Worm (Caenorhabditis elegans) whole organism, L4 larva: Measurements from ENCODE around the gene C01G12.5.
"Not testable (repeated sequence)": the region's sequence is repeated elsewhere in the genome, so short reads cannot be mapped to it uniquely, and the experiment has no call there.

Experiments used
- F10B5.3 ChIP-seq: sonication (generic microtip); optimal IDR thresholded peaks from 2 replicates; lab custom pipeline; 2016; ENCODE audit warnings: mild to moderate bottlenecking, missing genetic modification characterization, missing compliant biosample characterization
- F37D6.2 ChIP-seq: sonication (generic microtip); optimal IDR thresholded peaks from 2 replicates; lab custom pipeline; 2016; ENCODE audit warnings: mild to moderate bottlenecking, missing genetic modification characterization, missing compliant biosample characterization
- F49E8.2 ChIP-seq: sonication (generic microtip); optimal IDR thresholded peaks from 2 replicates; lab custom pipeline; 2016; ENCODE audit warnings: missing compliant biosample characterization, mild to moderate bottlenecking, missing genetic modification characterization, borderline replicate concordance
- T26A8.4 ChIP-seq: fragments of 200-800 bp; sonication (Bioruptor generic); IDR thresholded peaks from 2 replicates; pipeline ENCODE4 v1.3.6; 2022; ENCODE audit warnings: missing genetic modification characterization, missing compliant biosample characterization
- Y105C5A.15 ChIP-seq: fragments of 200-800 bp; sonication (Bioruptor generic); IDR thresholded peaks from 2 replicates; pipeline ENCODE4 v1.3.6; 2022; ENCODE audit warnings: missing genetic modification characterization, missing compliant biosample characterization
- Y75B8A.6 ChIP-seq: fragments of 200-800 bp; sonication (Bioruptor generic); IDR thresholded peaks from 2 replicates; pipeline ENCODE4 v1.3.6; 2022; ENCODE audit warnings: missing genetic modification reagents, missing genetic modification characterization, missing compliant biosample characterization
- ZK546.5 ChIP-seq, 2 experiments: sonication (generic microtip); optimal IDR thresholded peaks; 2 replicates each; lab custom pipeline; 2017; ENCODE audit warnings: missing biosample characterization in 2 of 2, missing genetic modification characterization in 2 of 2
- aha-1 ChIP-seq: fragments of 150-350 bp; peaks from one replicate; lab custom pipeline; 2014; ENCODE audit warnings: missing biosample characterization, missing genetic modification characterization
- arid-1 ChIP-seq: fragments of 200-800 bp; sonication (Bioruptor generic); conservative IDR thresholded peaks from 2 replicates; pipeline ENCODE4 v1.3.6; 2022; ENCODE audit warnings: missing genetic modification reagents, missing genetic modification characterization, missing compliant biosample characterization
- ceh-20 ChIP-seq: fragments of 200-800 bp; sonication (Bioruptor generic); IDR thresholded peaks from 2 replicates; pipeline ENCODE4 v1.3.6; 2022; ENCODE audit warnings: missing genetic modification reagents, missing genetic modification characterization, missing compliant biosample characterization
- ceh-44 ChIP-seq: fragments of 200-800 bp; sonication (Bioruptor generic); IDR thresholded peaks from 2 replicates; pipeline ENCODE4 v1.3.6; 2022; ENCODE audit warnings: missing genetic modification reagents, missing genetic modification characterization, missing compliant biosample characterization
- ceh-82 ChIP-seq: sonication (generic microtip); optimal IDR thresholded peaks from 2 replicates; lab custom pipeline; 2017; ENCODE audit warnings: missing biosample characterization, missing genetic modification characterization
- cey-2 ChIP-seq: sonication (generic microtip); optimal IDR thresholded peaks from 3 replicates; lab custom pipeline; 2017; ENCODE audit warnings: missing genetic modification characterization, mild to moderate bottlenecking, missing compliant biosample characterization, antibody characterized with exemption, borderline replicate concordance; ENCODE audit not compliant: insufficient read depth
- ctbp-1 ChIP-seq: fragments of 200-800 bp; sonication (Bioruptor generic); IDR thresholded peaks from 2 replicates; pipeline ENCODE4 v1.3.6; 2022; ENCODE audit warnings: missing genetic modification reagents, missing genetic modification characterization, missing compliant biosample characterization
- dmd-6 ChIP-seq: fragments of 200-800 bp; sonication (Bioruptor generic); IDR thresholded peaks from 2 replicates; pipeline ENCODE4 v1.3.6; 2022; ENCODE audit warnings: missing genetic modification reagents, missing genetic modification characterization, missing compliant biosample characterization
- dmd-9 ChIP-seq: fragments of 200-800 bp; sonication (Bioruptor generic); IDR thresholded peaks from 2 replicates; pipeline ENCODE4 v1.3.6; 2022; ENCODE audit warnings: missing genetic modification reagents, missing genetic modification characterization, missing compliant biosample characterization
- duxl-1 ChIP-seq: sonication (generic microtip); optimal IDR thresholded peaks from 2 replicates; lab custom pipeline; 2016; ENCODE audit warnings: mild to moderate bottlenecking, missing genetic modification characterization, moderate library complexity, missing compliant biosample characterization; ENCODE audit not compliant: poor library complexity
- dve-1 ChIP-seq: sonication (generic microtip); optimal IDR thresholded peaks from 2 replicates; lab custom pipeline; 2017; ENCODE audit warnings: antibody characterized with exemption, mild to moderate bottlenecking, missing genetic modification characterization, missing compliant biosample characterization; ENCODE audit not compliant: insufficient read depth
- egl-43 ChIP-seq: fragments of 200-800 bp; sonication (Bioruptor generic); IDR thresholded peaks from 2 replicates; pipeline ENCODE4 v1.3.6; 2022; ENCODE audit warnings: missing genetic modification reagents, missing genetic modification characterization, missing compliant biosample characterization
- fkh-10 ChIP-seq: fragments of 150-350 bp; optimal IDR thresholded peaks from 2 replicates; lab custom pipeline; 2014; ENCODE audit warnings: missing biosample characterization, missing genetic modification reagents, missing genetic modification characterization
- gei-8 ChIP-seq: fragments of 200-800 bp; sonication (Bioruptor generic); optimal IDR thresholded peaks from 2 replicates; lab custom pipeline; 2018; ENCODE audit warnings: mild to moderate bottlenecking, missing genetic modification characterization, missing compliant biosample characterization
- hlh-30 ChIP-seq: sonication (generic microtip); optimal IDR thresholded peaks from 2 replicates; lab custom pipeline; 2017; ENCODE audit warnings: antibody characterized with exemption, mild to moderate bottlenecking, missing genetic modification characterization, missing compliant biosample characterization; ENCODE audit not compliant: insufficient read depth
- hmg-1.1 ChIP-seq: fragments of 200-800 bp; sonication (Bioruptor generic); IDR thresholded peaks from 2 replicates; pipeline ENCODE4 v1.3.6; 2022; ENCODE audit warnings: missing genetic modification reagents, missing genetic modification characterization, missing compliant biosample characterization
- jun-1 ChIP-seq: fragments of 150-350 bp; optimal IDR thresholded peaks from 2 replicates; lab custom pipeline; 2014; ENCODE audit warnings: missing biosample characterization, missing genetic modification reagents, missing genetic modification characterization
- lim-7 ChIP-seq: fragments of 200-800 bp; sonication (Bioruptor generic); IDR thresholded peaks from 2 replicates; pipeline ENCODE4 v1.3.6; 2022; ENCODE audit warnings: missing genetic modification characterization, missing compliant biosample characterization
- lin-13 ChIP-seq: fragments of 150-350 bp; optimal IDR thresholded peaks from 2 replicates; lab custom pipeline; 2014; ENCODE audit warnings: missing biosample characterization, missing genetic modification reagents, missing genetic modification characterization
- lin-15B ChIP-seq: fragments of 150-350 bp; sonication (generic microtip); optimal IDR thresholded peaks from 3 replicates; lab custom pipeline; 2014; ENCODE audit warnings: missing biosample characterization, missing genetic modification characterization
- lin-29 ChIP-seq: fragments of 200-800 bp; sonication (Bioruptor generic); IDR thresholded peaks from 2 replicates; pipeline ENCODE4 v1.3.6; 2022; ENCODE audit warnings: missing genetic modification reagents, missing genetic modification characterization, missing compliant biosample characterization
- lin-38 ChIP-seq: fragments of 200-800 bp; sonication (Bioruptor generic); IDR thresholded peaks from 2 replicates; pipeline ENCODE4 v1.3.6; 2022; ENCODE audit warnings: missing genetic modification reagents, missing genetic modification characterization, missing compliant biosample characterization
- lsy-2 ChIP-seq, 2 experiments: fragments of 150-350 bp in 1 of 2; sonication (generic microtip) in 1 of 2; optimal IDR thresholded peaks; 2 replicates each; lab custom pipeline; 2014 to 2017; ENCODE audit warnings: missing biosample characterization in 2 of 2, missing genetic modification characterization in 2 of 2
- mdt-29 ChIP-seq: fragments of 200-800 bp; sonication (Bioruptor generic); IDR thresholded peaks from 2 replicates; pipeline ENCODE4 v1.3.6; 2022; ENCODE audit warnings: missing genetic modification reagents, missing genetic modification characterization, missing compliant biosample characterization
- nhr-11 ChIP-seq: fragments of 150-350 bp; optimal IDR thresholded peaks from 2 replicates; lab custom pipeline; 2014; ENCODE audit warnings: missing biosample characterization, missing genetic modification characterization
- nhr-237 ChIP-seq: sonication (generic microtip); optimal IDR thresholded peaks from 2 replicates; lab custom pipeline; 2017; ENCODE audit warnings: missing biosample characterization, missing genetic modification characterization
- nhr-28 ChIP-seq: fragments of 150-350 bp; optimal IDR thresholded peaks from 2 replicates; lab custom pipeline; 2014; ENCODE audit warnings: missing biosample characterization, missing genetic modification characterization
- nhr-76 ChIP-seq: fragments of 150-350 bp; optimal IDR thresholded peaks from 2 replicates; lab custom pipeline; 2014; ENCODE audit warnings: missing biosample characterization, missing genetic modification characterization
- nhr-77 ChIP-seq: fragments of 150-350 bp; optimal IDR thresholded peaks from 2 replicates; lab custom pipeline; 2014; ENCODE audit warnings: missing biosample characterization, missing genetic modification characterization
- pha-4 ChIP-seq, 2 experiments: fragments of 150-350 bp in 1 of 2; fragments of 200-800 bp in 1 of 2; sonication (Bioruptor generic) in 1 of 2; IDR thresholded peaks in 1 of 2; optimal IDR thresholded peaks in 1 of 2; 2 replicates each; pipeline versions ENCODE4 v1.3.6 to Lab custom; 2014 to 2022; ENCODE audit warnings: missing genetic modification characterization in 2 of 2, missing genetic modification reagents in 2 of 2, missing biosample characterization in 1 of 2, missing compliant biosample characterization in 1 of 2
- php-3 ChIP-seq: fragments of 200-800 bp; sonication (Bioruptor generic); IDR thresholded peaks from 2 replicates; pipeline ENCODE4 v1.3.6; 2022; ENCODE audit warnings: missing genetic modification reagents, missing genetic modification characterization, missing compliant biosample characterization
- snpc-1.2 ChIP-seq: fragments of 200-800 bp; sonication (Bioruptor generic); IDR thresholded peaks from 2 replicates; pipeline ENCODE4 v1.3.6; 2022; ENCODE audit warnings: missing genetic modification reagents, missing genetic modification characterization, missing compliant biosample characterization
- spr-1 ChIP-seq: sonication (generic microtip); optimal IDR thresholded peaks from 2 replicates; lab custom pipeline; 2016; ENCODE audit warnings: mild to moderate bottlenecking, missing genetic modification characterization, missing compliant biosample characterization
- spr-3 ChIP-seq: fragments of 200-800 bp; sonication (Bioruptor generic); optimal IDR thresholded peaks from 2 replicates; lab custom pipeline; 2018; ENCODE audit warnings: mild to moderate bottlenecking, missing genetic modification characterization, missing compliant biosample characterization
- unc-130 ChIP-seq: sonication (generic microtip); optimal IDR thresholded peaks from 2 replicates; lab custom pipeline; 2016; ENCODE audit warnings: missing genetic modification reagents, missing genetic modification characterization, missing compliant biosample characterization
- vab-7 ChIP-seq: fragments of 200-800 bp; sonication (Bioruptor generic); IDR thresholded peaks from 2 replicates; pipeline ENCODE4 v1.3.6; 2022; ENCODE audit warnings: missing genetic modification reagents, missing genetic modification characterization, missing compliant biosample characterization
- zfp-2 ChIP-seq: sonication (generic microtip); optimal IDR thresholded peaks from 2 replicates; lab custom pipeline; 2016; ENCODE audit warnings: mild to moderate bottlenecking, missing genetic modification characterization, missing compliant biosample characterization
- zfp-3 ChIP-seq: fragments of 200-800 bp; sonication (Bioruptor generic); conservative IDR thresholded peaks from 2 replicates; pipeline ENCODE4 v1.3.6; 2022; ENCODE audit warnings: missing genetic modification reagents, missing genetic modification characterization, missing compliant biosample characterization
- zip-2 ChIP-seq: fragments of 150-350 bp; optimal IDR thresholded peaks from 2 replicates; lab custom pipeline; 2014; ENCODE audit warnings: missing biosample characterization, missing genetic modification characterization

The C01G12.5 gene

DNA sequence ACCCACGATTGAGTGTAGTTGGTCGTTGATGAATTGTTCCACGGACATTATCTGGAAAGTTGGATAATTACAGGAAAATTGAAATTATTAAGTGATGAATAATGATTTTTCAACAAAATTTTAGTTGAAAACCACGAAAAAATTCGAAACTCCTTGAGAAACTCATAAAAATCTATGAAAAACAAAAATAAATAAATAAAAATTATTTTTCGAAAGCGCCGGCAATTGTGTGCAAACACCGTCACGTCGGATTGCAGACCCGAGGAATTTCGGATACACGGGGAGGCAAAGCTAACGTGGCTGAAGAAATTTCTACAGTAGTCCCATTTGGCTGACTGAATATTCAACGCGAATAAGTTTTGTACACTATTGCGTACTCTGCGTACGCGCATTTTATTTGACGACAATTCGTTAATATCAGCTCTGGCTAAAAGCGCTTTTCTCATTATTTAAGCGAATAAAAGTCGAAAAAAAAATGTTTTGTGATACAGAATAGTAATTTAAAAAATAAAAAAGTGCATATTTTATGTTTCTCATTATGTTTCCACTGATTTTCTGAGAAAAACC is 25.7 kb downstream of the C01G12.5 start, which contains the start of gene mog-4 (continued):
- TF ChIP-seq arid-1 (GFP tag; lab: Robert Waterston, UW) = peak; percentile 98
- peak; percentile 92 for TF ChIP-seq F37D6.2 (tag; lab: Kevin White, UChicago)
- peak; percentile 100 for TF ChIP-seq hmg-1.1 (GFP tag; lab: Robert Waterston, UW)
- peak; percentile 99 for TF ChIP-seq pha-4 (GFP tag; IDR thresholded peaks at IDR 0.05; lab: Robert Waterston, UW)
- not testable (repeated sequence) for TF ChIP-seq pha-4 (tag; optimal IDR thresholded peaks at IDR 0.05; lab: Kevin White, UChicago)
- TF ChIP-seq dve-1 (tag; lab: Kevin White, UChicago) = peak; percentile 94
- TF ChIP-seq nhr-76 = peak; percentile 43
- peak; percentile 98 for TF ChIP-seq egl-43 (GFP tag; lab: Robert Waterston, UW)
- peak; percentile 97 to 99 for TF ChIP-seq lsy-2 (tag; optimal IDR thresholded peaks at IDR 0.05; lab: Kevin White, UChicago)
- peak; percentile 58 for TF ChIP-seq nhr-28 (tag; lab: Kevin White, UChicago)
- TF ChIP-seq spr-3 (GFP tag; lab: Kevin White, UChicago) = peak; percentile 84
- peak; percentile 84 for TF ChIP-seq F49E8.2 (tag; lab: Kevin White, UChicago)
- peak; percentile 74 for TF ChIP-seq F10B5.3 (tag; lab: Kevin White, UChicago)
- peak; percentile 40 for TF ChIP-seq jun-1 (tag; lab: Kevin White, UChicago)
- TF ChIP-seq nhr-77 = peak; percentile 99
- TF ChIP-seq unc-130 (GFP tag; lab: Kevin White, UChicago) = peak; percentile 98
- TF ChIP-seq Y105C5A.15 (GFP tag; lab: Robert Waterston, UW) = peak; percentile 89
- TF ChIP-seq snpc-1.2 (GFP tag; lab: Robert Waterston, UW) = peak; percentile 91
- TF ChIP-seq zfp-2 = peak; percentile 87
- TF ChIP-seq lim-7 = peak; percentile 82
- TF ChIP-seq fkh-10 = peak; percentile 75
- TF ChIP-seq lin-15B = peak; percentile 59
- peak; percentile 62 for TF ChIP-seq lin-13 (GFP tag; lab: Kevin White, UChicago)
- peak; percentile 100 for TF ChIP-seq dmd-6 (GFP tag; lab: Robert Waterston, UW)
- peak in 1 of 2 experiments; percentile 63 for TF ChIP-seq ZK546.5 (tag; optimal IDR thresholded peaks at IDR 0.05; lab: Kevin White, UChicago)
- peak; percentile 100 for TF ChIP-seq vab-7
- peak; percentile 100 for TF ChIP-seq ceh-20 (GFP tag; lab: Robert Waterston, UW)
- peak; percentile 99 for TF ChIP-seq php-3 (GFP tag; lab: Robert Waterston, UW)
- TF ChIP-seq dmd-9 (GFP tag; lab: Robert Waterston, UW) = peak; percentile 100
- peak; percentile 79 for TF ChIP-seq nhr-11 (tag; lab: Kevin White, UChicago)
- peak; percentile 100 for TF ChIP-seq Y75B8A.6 (GFP tag; lab: Robert Waterston, UW)
- peak; percentile 41 for TF ChIP-seq gei-8 (GFP tag; lab: Kevin White, UChicago)
- TF ChIP-seq ceh-44 (GFP tag; lab: Robert Waterston, UW) = peak; percentile 99
- peak; percentile 54 for TF ChIP-seq nhr-237
- TF ChIP-seq lin-38 (GFP tag; lab: Robert Waterston, UW) = peak; percentile 98
- peak; percentile 93 for TF ChIP-seq spr-1 (tag; lab: Kevin White, UChicago)
- TF ChIP-seq zfp-3 (GFP tag; lab: Robert Waterston, UW) = peak; percentile 100
- TF ChIP-seq mdt-29 (GFP tag; lab: Robert Waterston, UW) = peak; percentile 99
- peak; percentile 99 for TF ChIP-seq T26A8.4

- TF ChIP-seq duxl-1 (no peak), hlh-30 (no peak), lin-13 (GFP tag; lab: Kevin White, UChicago) (no peak), zip-2 (no peak), lin-29 (GFP tag; lab: Robert Waterston, UW) (no peak), aha-1 (tag; lab: Kevin White, UChicago) (peak; percentile 30), cey-2 (tag; lab: Kevin White, UChicago) (no peak), ceh-82 (tag; lab: Kevin White, UChicago) (no peak), ctbp-1 (GFP tag; lab: Robert Waterston, UW) (0 out of 2 replicates have a peak, but pooled peaks have one; percentile 18)
These were observed 32.3 kb downstream of the C01G12.5 start for ce11 chrII:14555019-14555418.
